Fruit fly (Drosophila melanogaster) whole organism, prepupa: ENCODE data around the gene rec.
A peak's percentile ranks its signal among the peaks of the same experiment; 100 is the strongest.

Experiments
- Blimp-1 ChIP-seq: fragments of 200-800 bp; sonication (Bioruptor generic); optimal IDR thresholded peaks from 3 replicates; lab custom pipeline; 2017; ENCODE audit warnings: missing biosample characterization, missing genetic modification characterization, mild to moderate bottlenecking, moderate library complexity, missing genetic modification reagents
- CG10631 ChIP-seq: fragments of 200-800 bp; sonication (Bioruptor generic); optimal IDR thresholded peaks from 2 replicates; lab custom pipeline; 2016; ENCODE audit warnings: missing biosample characterization, missing genetic modification characterization
- CG10669 ChIP-seq: fragments of 200-800 bp; sonication (Bioruptor generic); optimal IDR thresholded peaks from 3 replicates; lab custom pipeline; 2018; ENCODE audit warnings: missing biosample characterization, mild to moderate bottlenecking, missing genetic modification characterization, moderate library complexity
- CG11902 ChIP-seq: fragments of 200-800 bp; sonication (Bioruptor generic); optimal IDR thresholded peaks from 3 replicates; lab custom pipeline; 2016; ENCODE audit warnings: missing biosample characterization, missing genetic modification characterization
- CG1621 ChIP-seq: fragments of 200-800 bp; sonication (Bioruptor generic); optimal IDR thresholded peaks from 3 replicates; lab custom pipeline; 2018; ENCODE audit warnings: missing biosample characterization, mild to moderate bottlenecking, missing genetic modification characterization
- CG16779 ChIP-seq: fragments of 200-800 bp; sonication (Bioruptor generic); optimal IDR thresholded peaks from 3 replicates; lab custom pipeline; 2017; ENCODE audit warnings: missing biosample characterization, mild to moderate bottlenecking, missing genetic modification characterization
- CG3032 ChIP-seq: fragments of 200-800 bp; optimal IDR thresholded peaks from 2 replicates; lab custom pipeline; 2019; ENCODE audit warnings: missing biosample characterization, mild to moderate bottlenecking, missing genetic modification characterization, moderate library complexity
- CG32006 ChIP-seq: fragments of 200-800 bp; sonication (Bioruptor generic); optimal IDR thresholded peaks from 3 replicates; lab custom pipeline; 2017; ENCODE audit warnings: missing biosample characterization, mild to moderate bottlenecking, missing genetic modification characterization
- CG3919 ChIP-seq: fragments of 200-800 bp; sonication (Bioruptor generic); optimal IDR thresholded peaks from 3 replicates; lab custom pipeline; 2016; ENCODE audit warnings: missing biosample characterization, missing genetic modification characterization
- CG4318 ChIP-seq: fragments of 200-800 bp; sonication (Bioruptor generic); optimal IDR thresholded peaks from 3 replicates; lab custom pipeline; 2017; ENCODE audit warnings: missing biosample characterization, mild to moderate bottlenecking, missing genetic modification characterization
- CG6163 ChIP-seq: fragments of 200-800 bp; sonication (Bioruptor generic); IDR thresholded peaks from 3 replicates; pipeline ENCODE4 v1.3.6; 2022; ENCODE audit warnings: missing biosample characterization, missing genetic modification characterization
- CG6276 ChIP-seq: fragments of 200-800 bp; sonication (Bioruptor generic); optimal IDR thresholded peaks from 2 replicates; lab custom pipeline; 2017; ENCODE audit warnings: missing biosample characterization, mild to moderate bottlenecking, missing genetic modification characterization
- CG6808 ChIP-seq: fragments of 200-800 bp; sonication (Bioruptor generic); optimal IDR thresholded peaks from 3 replicates; lab custom pipeline; 2017; ENCODE audit warnings: missing biosample characterization, missing genetic modification characterization, mild to moderate bottlenecking, moderate library complexity, missing genetic modification reagents
- CG6854 ChIP-seq: fragments of 200-800 bp; sonication (Bioruptor generic); optimal IDR thresholded peaks from 2 replicates; lab custom pipeline; 2017; ENCODE audit warnings: missing biosample characterization, mild to moderate bottlenecking, missing genetic modification characterization
- CG7368 ChIP-seq: fragments of 200-800 bp; sonication (Bioruptor generic); optimal IDR thresholded peaks from 3 replicates; lab custom pipeline; 2016; ENCODE audit warnings: missing biosample characterization, missing genetic modification characterization
- CG8119 ChIP-seq: fragments of 200-800 bp; sonication (Bioruptor generic); IDR thresholded peaks from 3 replicates; pipeline ENCODE4 v1.3.6; 2022; ENCODE audit warnings: missing biosample characterization, missing genetic modification characterization
- CG8632 ChIP-seq: fragments of 200-800 bp; sonication (Bioruptor generic); optimal IDR thresholded peaks from 3 replicates; lab custom pipeline; 2016; ENCODE audit warnings: missing biosample characterization, missing genetic modification characterization
- Eip75B ChIP-seq: fragments of 200-800 bp; sonication (Bioruptor generic); optimal IDR thresholded peaks from 3 replicates; lab custom pipeline; 2016; ENCODE audit warnings: missing biosample characterization, missing genetic modification characterization
- Eip78C ChIP-seq: fragments of 200-800 bp; sonication (Bioruptor generic); peaks from one replicate; lab custom pipeline; 2016; ENCODE audit warnings: missing biosample characterization, missing genetic modification characterization
- Hr39 ChIP-seq: fragments of 200-800 bp; sonication (Bioruptor generic); optimal IDR thresholded peaks from 2 replicates; lab custom pipeline; 2016; ENCODE audit warnings: missing biosample characterization, missing genetic modification characterization
- OdsH ChIP-seq: fragments of 200-800 bp; sonication (Bioruptor generic); optimal IDR thresholded peaks from 3 replicates; lab custom pipeline; 2016; ENCODE audit warnings: missing biosample characterization, missing genetic modification characterization
- Sox102F ChIP-seq: fragments of 200-800 bp; sonication (Bioruptor generic); optimal IDR thresholded peaks from 2 replicates; lab custom pipeline; 2016; ENCODE audit warnings: missing biosample characterization, mild to moderate bottlenecking, missing genetic modification characterization
- Sox14 ChIP-seq: fragments of 200-800 bp; sonication (Bioruptor generic); optimal IDR thresholded peaks from 3 replicates; lab custom pipeline; 2016; ENCODE audit warnings: missing biosample characterization, missing genetic modification characterization
- achi ChIP-seq: fragments of 200-800 bp; sonication (Bioruptor generic); optimal IDR thresholded peaks from 3 replicates; lab custom pipeline; 2016; ENCODE audit warnings: missing biosample characterization, missing genetic modification characterization
- acj6 ChIP-seq: fragments of 200-800 bp; sonication (Bioruptor generic); optimal IDR thresholded peaks from 3 replicates; lab custom pipeline; 2016; ENCODE audit warnings: missing biosample characterization, missing genetic modification characterization
- cyc ChIP-seq: fragments of 200-800 bp; sonication (Bioruptor generic); optimal IDR thresholded peaks from 3 replicates; lab custom pipeline; 2016; ENCODE audit warnings: missing biosample characterization, missing genetic modification characterization
- dac ChIP-seq: fragments of 200-800 bp; sonication (Bioruptor generic); optimal IDR thresholded peaks from 2 replicates; lab custom pipeline; 2017; ENCODE audit warnings: missing biosample characterization, mild to moderate bottlenecking, missing genetic modification characterization
- dsx ChIP-seq: fragments of 200-800 bp; optimal IDR thresholded peaks from 3 replicates; lab custom pipeline; 2019; ENCODE audit warnings: missing biosample characterization, mild to moderate bottlenecking, missing genetic modification characterization, moderate library complexity; ENCODE audit not compliant: poor library complexity, severe bottlenecking
- eg ChIP-seq: fragments of 200-800 bp; sonication (Bioruptor generic); IDR thresholded peaks from 3 replicates; pipeline ENCODE4 v1.3.6; 2022; ENCODE audit warnings: missing biosample characterization, missing genetic modification characterization
- esn ChIP-seq: fragments of 200-800 bp; sonication (Bioruptor generic); optimal IDR thresholded peaks from 2 replicates; lab custom pipeline; 2016; ENCODE audit warnings: missing biosample characterization, mild to moderate bottlenecking, missing genetic modification characterization, moderate library complexity
- fd85E ChIP-seq: fragments of 200-800 bp; sonication (Bioruptor generic); optimal IDR thresholded peaks from 3 replicates; lab custom pipeline; 2016; ENCODE audit warnings: missing biosample characterization, missing genetic modification characterization
- fkh ChIP-seq: fragments of 200-800 bp; sonication (Bioruptor generic); optimal IDR thresholded peaks from 3 replicates; lab custom pipeline; 2017; ENCODE audit warnings: missing biosample characterization, mild to moderate bottlenecking, missing genetic modification characterization, moderate library complexity
- lz ChIP-seq: fragments of 200-800 bp; sonication (Bioruptor generic); optimal IDR thresholded peaks from 3 replicates; lab custom pipeline; 2016; ENCODE audit warnings: missing biosample characterization, missing genetic modification characterization
- net ChIP-seq: fragments of 200-800 bp; sonication (Bioruptor generic); optimal IDR thresholded peaks from 3 replicates; lab custom pipeline; 2016; ENCODE audit warnings: missing biosample characterization, missing genetic modification characterization
- pdm3 ChIP-seq: fragments of 200-800 bp; sonication (Bioruptor generic); optimal IDR thresholded peaks from 3 replicates; lab custom pipeline; 2016; ENCODE audit warnings: missing biosample characterization, missing genetic modification characterization
- salr ChIP-seq, 2 experiments: fragments of 200-800 bp; sonication (Bioruptor generic); optimal IDR thresholded peaks; 3 replicates each; lab custom pipeline; 2016 to 2018; ENCODE audit warnings: missing biosample characterization in 2 of 2, missing genetic modification characterization in 2 of 2, mild to moderate bottlenecking in 1 of 2
- spab ChIP-seq: fragments of 200-800 bp; sonication (Bioruptor generic); optimal IDR thresholded peaks from 2 replicates; lab custom pipeline; 2017; ENCODE audit warnings: missing biosample characterization, mild to moderate bottlenecking, missing genetic modification characterization, missing genetic modification reagents
- ss ChIP-seq, 2 experiments: fragments of 200-800 bp; sonication (Bioruptor generic); optimal IDR thresholded peaks; 2 replicates in 1 of 2; 3 replicates in 1 of 2; lab custom pipeline; 2017 to 2018; ENCODE audit warnings: mild to moderate bottlenecking in 2 of 2, missing biosample characterization in 2 of 2, missing genetic modification characterization in 2 of 2, moderate library complexity in 1 of 2
- svp ChIP-seq: fragments of 200-800 bp; sonication (Bioruptor generic); peaks from one replicate; lab custom pipeline; 2016; ENCODE audit warnings: missing biosample characterization, missing genetic modification characterization

The rec gene

DNA sequence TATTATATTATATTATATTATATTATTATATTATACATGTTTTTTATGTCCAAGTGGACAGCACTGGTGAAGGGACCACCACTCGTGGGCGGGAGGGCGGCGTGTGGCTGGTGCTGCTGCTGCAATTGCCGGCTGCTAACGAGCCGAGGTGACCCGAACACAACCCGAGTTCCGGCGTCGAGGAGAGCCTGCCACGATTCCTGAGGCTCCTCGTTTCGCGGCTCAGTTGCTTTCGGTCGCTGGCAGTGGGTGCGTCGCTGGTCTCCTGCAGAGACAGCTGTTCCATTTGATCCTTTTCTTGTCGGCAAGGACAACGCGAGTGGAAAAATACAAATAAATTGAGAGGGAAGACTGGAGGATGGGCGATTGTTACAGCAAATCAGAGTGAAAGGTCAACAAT, 22.1 kb downstream of the rec start:
- no peak for TF ChIP-seq OdsH
- peak; percentile 17 for TF ChIP-seq CG3919 (GFP tag; lab: Kevin White, UChicago)
- TF ChIP-seq ss (GFP tag; optimal IDR thresholded peaks at IDR 0.05; lab: Kevin White, UChicago) = peak in 1 of 2 experiments; percentile 46
- no peak for TF ChIP-seq CG10669 (GFP tag; lab: Kevin White, UChicago)
- no peak for TF ChIP-seq CG1621 (tag; lab: Kevin White, UChicago)
- peak; percentile 30 for TF ChIP-seq Eip78C (GFP tag; lab: Kevin White, UChicago)
- TF ChIP-seq Sox102F (GFP tag; lab: Kevin White, UChicago) = peak; percentile 3
- TF ChIP-seq lz (GFP tag; lab: Kevin White, UChicago) = no peak
- peak; percentile 12; the same call in 1 of the 3 replicates for TF ChIP-seq eg
- TF ChIP-seq fd85E (GFP tag; lab: Kevin White, UChicago) = no peak

DNA sequence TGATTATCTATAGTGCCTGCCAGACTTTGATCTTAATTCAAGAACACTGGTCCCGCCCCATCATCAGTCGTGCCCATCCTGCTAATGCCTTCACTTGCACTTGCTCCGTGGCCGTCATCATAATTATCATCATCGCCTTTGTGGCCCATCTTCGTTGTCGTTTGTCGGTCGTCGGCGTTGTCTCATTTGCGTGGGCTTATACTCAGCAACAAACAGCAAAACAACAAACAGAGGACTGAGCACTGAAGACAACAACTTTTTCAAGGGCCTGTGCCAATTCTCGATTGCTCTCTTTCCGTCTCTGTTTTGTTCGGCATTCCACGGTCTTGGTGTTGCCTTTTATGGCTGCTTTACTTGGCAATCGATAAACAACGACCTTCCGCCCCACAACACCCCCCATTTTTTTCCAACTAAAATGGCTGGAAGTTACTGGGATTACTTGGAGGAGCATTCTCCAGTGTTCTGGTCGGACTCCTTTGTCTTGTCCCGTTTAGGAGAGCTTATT, 24.5 kb downstream of the rec start:
- TF ChIP-seq CG6163 (GFP tag; lab: Robert Waterston, UW) = 0 out of 3 replicates have a peak, but pooled peaks have one; percentile 17
- TF ChIP-seq pdm3 = no peak
- TF ChIP-seq Blimp-1 = peak; percentile 41
- no peak for TF ChIP-seq CG32006
- no peak for TF ChIP-seq svp
- TF ChIP-seq Sox14 (GFP tag; lab: Kevin White, UChicago) = no peak
- TF ChIP-seq, all 60 proteins: peak for 2

DNA sequence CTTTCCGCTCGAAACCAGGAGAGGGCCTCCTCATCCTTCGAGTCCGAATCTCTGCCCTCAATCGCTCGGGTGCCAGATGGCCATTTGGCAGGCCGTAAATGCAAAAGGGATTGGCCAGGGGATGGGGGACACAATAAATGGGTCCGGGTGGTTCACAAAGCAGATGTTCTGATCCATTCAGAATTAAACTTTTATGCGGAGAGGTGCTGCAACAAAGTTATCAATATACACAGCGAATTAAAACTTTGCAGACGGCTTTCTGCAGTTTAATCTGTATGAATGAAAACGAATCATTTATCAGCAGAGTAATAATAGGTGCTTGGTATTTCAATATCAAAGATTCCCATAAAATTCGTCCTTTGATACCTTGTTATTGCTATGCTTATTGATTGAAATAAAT, 25.1 kb downstream of the rec start:
- TF ChIP-seq net (peak; percentile 11), fd85E (GFP tag; lab: Kevin White, UChicago) (no peak), CG1621 (tag; lab: Kevin White, UChicago) (peak; percentile 69), dsx (peak; percentile 94), Blimp-1 (no peak), acj6 (no peak), CG11902 (no peak), CG6808 (no peak), CG16779 (tag; lab: Kevin White, UChicago) (no peak), CG10631 (GFP tag; lab: Kevin White, UChicago) (no peak), spab (no peak), CG6276 (GFP tag; lab: Kevin White, UChicago) (no peak), CG8632 (GFP tag; lab: Kevin White, UChicago) (no peak), Hr39 (GFP tag; lab: Kevin White, UChicago) (no peak), fkh (no peak), dac (GFP tag; lab: Kevin White, UChicago) (no peak), achi (no peak), CG6854 (peak; percentile 39), esn (GFP tag; lab: Kevin White, UChicago) (no peak), pdm3 (peak; percentile 1), CG7368 (no peak), salr (GFP tag; optimal IDR thresholded peaks at IDR 0.05; lab: Kevin White, UChicago) (no peak), CG6163 (GFP tag; lab: Robert Waterston, UW) (no peak), CG8119 (no peak), CG3032 (tag; lab: Kevin White, UChicago) (no peak), CG4318 (GFP tag; lab: Kevin White, UChicago) (no peak), CG10669 (GFP tag; lab: Kevin White, UChicago) (no peak), Eip75B (GFP tag; lab: Kevin White, UChicago) (no peak), cyc (GFP tag; lab: Kevin White, UChicago) (no peak), Eip78C (GFP tag; lab: Kevin White, UChicago) (no peak)
